Fruit fly (Drosophila melanogaster) whole organism, embryonic: ENCODE data around the gene ca.

ENCODE experiments used
- Asciz ChIP-seq: fragments of 200-800 bp; sonication (Bioruptor generic); optimal IDR thresholded peaks from 2 replicates; lab custom pipeline; 2017; ENCODE audit warnings: missing biosample characterization, mild to moderate bottlenecking, missing genetic modification characterization, missing genetic modification reagents
- Awh ChIP-seq: fragments of 200-800 bp; sonication (Bioruptor generic); IDR thresholded peaks from 2 replicates; pipeline ENCODE4, ENCODE4 v1.3.6; 2022; ENCODE audit warnings: missing biosample characterization, missing genetic modification characterization
- BEAF-32 ChIP-seq: fragments of 200-800 bp; sonication (Bioruptor generic); optimal IDR thresholded peaks from 3 replicates; lab custom pipeline; 2017; ENCODE audit warnings: missing biosample characterization, missing genetic modification characterization, mild to moderate bottlenecking, moderate library complexity, missing genetic modification reagents
- Blimp-1 ChIP-seq: fragments of 200-800 bp; sonication (Bioruptor generic); optimal IDR thresholded peaks from 3 replicates; lab custom pipeline; 2018; ENCODE audit warnings: missing biosample characterization, missing genetic modification characterization, mild to moderate bottlenecking, moderate library complexity, missing genetic modification reagents
- BtbVII ChIP-seq: fragments of 200-800 bp; sonication (Bioruptor generic); optimal IDR thresholded peaks from 3 replicates; lab custom pipeline; 2017; ENCODE audit warnings: missing biosample characterization, mild to moderate bottlenecking, missing genetic modification characterization
- CG11247 ChIP-seq: fragments of 200-800 bp; sonication (Bioruptor generic); IDR thresholded peaks from 2 replicates; pipeline ENCODE4 v1.3.6; 2022; ENCODE audit warnings: missing biosample characterization, missing genetic modification characterization
- CG12071 ChIP-seq: fragments of 200-800 bp; sonication (Bioruptor generic); optimal IDR thresholded peaks from 3 replicates; lab custom pipeline; 2018; ENCODE audit warnings: missing biosample characterization, mild to moderate bottlenecking, missing genetic modification characterization
- CG13123 ChIP-seq: fragments of 200-800 bp; sonication (Bioruptor generic); optimal IDR thresholded peaks from 2 replicates; lab custom pipeline; 2016; ENCODE audit warnings: missing biosample characterization, missing genetic modification characterization
- CG13894 ChIP-seq: fragments of 200-800 bp; sonication (Bioruptor generic); optimal IDR thresholded peaks from 3 replicates; lab custom pipeline; 2018; ENCODE audit warnings: missing biosample characterization, mild to moderate bottlenecking, missing genetic modification characterization, moderate library complexity
- CG14710 ChIP-seq: fragments of 200-800 bp; sonication (Bioruptor generic); optimal IDR thresholded peaks from 3 replicates; lab custom pipeline; 2019; ENCODE audit warnings: missing biosample characterization, mild to moderate bottlenecking, missing genetic modification characterization, moderate library complexity
- CG17912 ChIP-seq: fragments of 200-800 bp; sonication (Bioruptor generic); optimal IDR thresholded peaks from 2 replicates; lab custom pipeline; 2018; ENCODE audit warnings: missing biosample characterization, mild to moderate bottlenecking, missing genetic modification characterization
- CG18599 ChIP-seq: fragments of 200-800 bp; sonication (Bioruptor generic); optimal IDR thresholded peaks from 3 replicates; lab custom pipeline; 2017; ENCODE audit warnings: missing biosample characterization, missing genetic modification characterization, mild to moderate bottlenecking, moderate library complexity, missing genetic modification reagents
- CG2875 ChIP-seq: fragments of 200-800 bp; sonication (Bioruptor generic); optimal IDR thresholded peaks from 2 replicates; lab custom pipeline; 2017; ENCODE audit warnings: missing biosample characterization, mild to moderate bottlenecking, missing genetic modification characterization, missing genetic modification reagents
- CG34422 ChIP-seq: fragments of 200-800 bp; sonication (Bioruptor generic); IDR thresholded peaks from 3 replicates; pipeline ENCODE4 v1.3.6; 2022; ENCODE audit warnings: missing biosample characterization, missing genetic modification characterization
- CG4617 ChIP-seq: fragments of 200-800 bp; sonication (Bioruptor generic); optimal IDR thresholded peaks from 3 replicates; lab custom pipeline; 2016; ENCODE audit warnings: missing biosample characterization, missing genetic modification characterization, borderline replicate concordance
- CG4707 ChIP-seq: fragments of 200-800 bp; sonication (Bioruptor generic); optimal IDR thresholded peaks from 2 replicates; lab custom pipeline; 2018; ENCODE audit warnings: missing biosample characterization, mild to moderate bottlenecking, missing genetic modification characterization, moderate library complexity
- CG6272 ChIP-seq: fragments of 200-800 bp; sonication (Bioruptor generic); IDR thresholded peaks from 2 replicates; pipeline ENCODE4 v1.3.6; 2022; ENCODE audit warnings: missing biosample characterization, missing genetic modification characterization
- CG8089 ChIP-seq: fragments of 200-800 bp; sonication (Bioruptor generic); optimal IDR thresholded peaks from 3 replicates; lab custom pipeline; 2016; ENCODE audit warnings: missing biosample characterization, missing genetic modification characterization
- CG8944 ChIP-seq: fragments of 200-800 bp; sonication (Bioruptor generic); optimal IDR thresholded peaks from 3 replicates; lab custom pipeline; 2016; ENCODE audit warnings: missing biosample characterization, missing genetic modification characterization
- D19A ChIP-seq: fragments of 200-800 bp; optimal IDR thresholded peaks from 3 replicates; lab custom pipeline; 2019; ENCODE audit warnings: missing biosample characterization, mild to moderate bottlenecking, missing genetic modification characterization, moderate library complexity
- D19B ChIP-seq: fragments of 200-800 bp; sonication (Bioruptor generic); optimal IDR thresholded peaks from 2 replicates; lab custom pipeline; 2017; ENCODE audit warnings: missing biosample characterization, mild to moderate bottlenecking, missing genetic modification characterization
- Dbx ChIP-seq: fragments of 200-800 bp; sonication (Bioruptor generic); IDR thresholded peaks from 3 replicates; pipeline ENCODE4 v1.3.6; 2022; ENCODE audit warnings: missing biosample characterization, missing genetic modification characterization
- E2f2 ChIP-seq: fragments of 200-800 bp; sonication (Bioruptor generic); IDR thresholded peaks from 2 replicates; pipeline ENCODE4 v1.3.6; 2022; ENCODE audit warnings: missing biosample characterization, missing genetic modification characterization
- Fer3 ChIP-seq: fragments of 200-800 bp; sonication (Bioruptor generic); optimal IDR thresholded peaks from 2 replicates; lab custom pipeline; 2018; ENCODE audit warnings: missing biosample characterization, mild to moderate bottlenecking, missing genetic modification characterization, moderate library complexity
- H2.0 ChIP-seq: fragments of 200-800 bp; sonication (Bioruptor generic); IDR thresholded peaks from 2 replicates; pipeline ENCODE4 v1.3.6; 2022; ENCODE audit warnings: missing biosample characterization, missing genetic modification characterization
- HmgZ ChIP-seq: fragments of 200-800 bp; sonication (Bioruptor generic); optimal IDR thresholded peaks from 2 replicates; lab custom pipeline; 2018; ENCODE audit warnings: missing biosample characterization, mild to moderate bottlenecking, missing genetic modification characterization
- MESR4 ChIP-seq: fragments of 200-800 bp; sonication (Bioruptor generic); optimal IDR thresholded peaks from 2 replicates; lab custom pipeline; 2018; ENCODE audit warnings: missing biosample characterization, mild to moderate bottlenecking, missing genetic modification characterization, moderate library complexity
- Max ChIP-seq: fragments of 200-800 bp; sonication (Bioruptor generic); optimal IDR thresholded peaks from 2 replicates; lab custom pipeline; 2016; ENCODE audit warnings: missing biosample characterization, mild to moderate bottlenecking, missing genetic modification characterization
- Med ChIP-seq: fragments of 200-800 bp; sonication (Bioruptor generic); peaks from one replicate; lab custom pipeline; 2016; ENCODE audit warnings: missing biosample characterization, missing genetic modification characterization, mild to moderate bottlenecking, inconsistent platforms, moderate library complexity
- Ptx1 ChIP-seq: fragments of 200-800 bp; sonication (Bioruptor generic); IDR thresholded peaks from 2 replicates; pipeline ENCODE4 v1.3.6; 2022; ENCODE audit warnings: missing biosample characterization, missing genetic modification characterization
- Sry-δ ChIP-seq: fragments of 200-800 bp; sonication (Bioruptor generic); optimal IDR thresholded peaks from 2 replicates; lab custom pipeline; 2016; ENCODE audit warnings: missing biosample characterization, missing genetic modification characterization
- Taf1 ChIP-seq: fragments of 200-800 bp; sonication (Bioruptor generic); IDR thresholded peaks from 2 replicates; pipeline ENCODE4 v1.3.6; 2022; ENCODE audit warnings: missing biosample characterization, missing genetic modification characterization
- Trl ChIP-seq, 3 experiments: fragments of >200 bp in 2 of 3; fragments of 200-800 bp in 1 of 3; sonication (Bioruptor generic) in 1 of 3; optimal IDR thresholded peaks; 2 replicates in 1 of 3; 3 replicates in 2 of 3; lab custom pipeline; 2016 to 2017; ENCODE audit warnings: missing biosample characterization in 1 of 3, missing genetic modification characterization in 1 of 3
- ase ChIP-seq: fragments of 200-800 bp; sonication (Bioruptor generic); IDR thresholded peaks from 3 replicates; pipeline ENCODE4 v1.3.6; 2022; ENCODE audit warnings: missing biosample characterization, missing genetic modification characterization
- bbx ChIP-seq: fragments of 200-800 bp; sonication (Bioruptor generic); IDR thresholded peaks from 2 replicates; pipeline ENCODE4 v1.3.6; 2022; ENCODE audit warnings: missing biosample characterization, missing genetic modification characterization; ENCODE audit not compliant: partially characterized antibody
- dmrt11E ChIP-seq: fragments of 200-800 bp; sonication (Bioruptor generic); optimal IDR thresholded peaks from 3 replicates; lab custom pipeline; 2018; ENCODE audit warnings: missing biosample characterization, mild to moderate bottlenecking, missing genetic modification characterization, moderate library complexity
- fd3F ChIP-seq: fragments of 200-800 bp; sonication (Bioruptor generic); optimal IDR thresholded peaks from 2 replicates; lab custom pipeline; 2018; ENCODE audit warnings: missing biosample characterization, mild to moderate bottlenecking, missing genetic modification characterization, moderate library complexity
- gcm2 ChIP-seq: fragments of 200-800 bp; sonication (Bioruptor generic); optimal IDR thresholded peaks from 2 replicates; lab custom pipeline; 2016; ENCODE audit warnings: missing biosample characterization, missing genetic modification characterization
- gt ChIP-seq: fragments of 200-800 bp; sonication (Bioruptor generic); IDR thresholded peaks from 2 replicates; pipeline ENCODE4 v1.3.6; 2022; ENCODE audit warnings: missing biosample characterization, missing genetic modification characterization
- hbn ChIP-seq: fragments of 200-800 bp; sonication (Bioruptor generic); IDR thresholded peaks from 2 replicates; pipeline ENCODE4 v1.3.6; 2022; ENCODE audit warnings: missing biosample characterization, missing genetic modification characterization; ENCODE audit not compliant: partially characterized antibody
- jigr1 ChIP-seq: fragments of 200-800 bp; sonication (Bioruptor generic); IDR thresholded peaks from 3 replicates; pipeline ENCODE4 v1.3.6; 2022; ENCODE audit warnings: missing biosample characterization, missing genetic modification characterization
- jing ChIP-seq: fragments of 200-800 bp; sonication (Bioruptor generic); optimal IDR thresholded peaks from 2 replicates; lab custom pipeline; 2018; ENCODE audit warnings: missing biosample characterization, mild to moderate bottlenecking, missing genetic modification characterization
- kay ChIP-seq: fragments of 200-800 bp; sonication (Bioruptor generic); optimal IDR thresholded peaks from 2 replicates; lab custom pipeline; 2016; ENCODE audit warnings: missing biosample characterization, missing genetic modification characterization
- ken ChIP-seq: fragments of 200-800 bp; sonication (Bioruptor generic); IDR thresholded peaks from 3 replicates; pipeline ENCODE4 v1.3.6; 2022; ENCODE audit warnings: missing biosample characterization, missing genetic modification characterization
- kni ChIP-seq: fragments of 200-800 bp; sonication (Bioruptor generic); optimal IDR thresholded peaks from 3 replicates; lab custom pipeline; 2017; ENCODE audit warnings: mild to moderate bottlenecking, missing biosample characterization, missing genetic modification reagents, missing genetic modification characterization
- lbe ChIP-seq: fragments of 200-800 bp; sonication (Bioruptor generic); optimal IDR thresholded peaks from 2 replicates; lab custom pipeline; 2016; ENCODE audit warnings: missing biosample characterization, mild to moderate bottlenecking, missing genetic modification characterization
- pb ChIP-seq: fragments of 200-800 bp; sonication (Bioruptor generic); optimal IDR thresholded peaks from 3 replicates; lab custom pipeline; 2016; ENCODE audit warnings: missing biosample characterization, missing genetic modification characterization
- psq ChIP-seq: fragments of 200-800 bp; sonication (Bioruptor generic); optimal IDR thresholded peaks from 2 replicates; lab custom pipeline; 2017; ENCODE audit warnings: missing biosample characterization, missing genetic modification characterization
- salm ChIP-seq: fragments of 200-800 bp; sonication (Bioruptor generic); optimal IDR thresholded peaks from 2 replicates; lab custom pipeline; 2018; ENCODE audit warnings: missing biosample characterization, mild to moderate bottlenecking, missing genetic modification characterization
- shn ChIP-seq: fragments of 200-800 bp; sonication (Bioruptor generic); optimal IDR thresholded peaks from 3 replicates; lab custom pipeline; 2016; ENCODE audit warnings: missing biosample characterization, missing genetic modification characterization
- zen ChIP-seq: fragments of 200-800 bp; sonication (Bioruptor generic); optimal IDR thresholded peaks from 3 replicates; lab custom pipeline; 2018; ENCODE audit warnings: missing biosample characterization, mild to moderate bottlenecking, missing genetic modification characterization, moderate library complexity

The ca gene

DNA sequence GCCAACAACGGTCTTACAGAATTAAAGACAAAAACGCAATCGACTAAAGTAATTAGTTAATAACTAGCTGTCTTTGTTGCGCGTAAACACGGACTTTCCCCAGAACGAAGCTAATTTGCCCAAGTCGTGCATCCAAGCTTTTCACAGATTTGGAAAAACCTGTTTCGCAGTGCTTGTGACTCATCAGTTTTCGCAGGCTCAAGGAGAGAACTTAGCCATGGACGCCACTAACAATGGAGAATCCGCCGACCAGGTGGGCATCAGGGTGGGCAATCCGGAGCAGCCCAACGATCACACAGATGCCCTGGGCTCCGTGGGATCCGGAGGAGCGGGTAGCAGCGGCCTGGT is 7.0 kb upstream of the ca start:
- TF ChIP-seq CG4707 (GFP tag; lab: Kevin White, UChicago) (no peak), ken (GFP tag; lab: Robert Waterston, UW) (no peak), HmgZ (no peak), lbe (GFP tag; lab: Kevin White, UChicago) (no peak), Taf1 (GFP tag; lab: Robert Waterston, UW) (no peak), Max (GFP tag; lab: Kevin White, UChicago) (no peak), Fer3 (no peak), D19B (GFP tag; lab: Kevin White, UChicago) (no peak), gt (no peak), hbn (no peak; the same call in 1 of the 2 replicates), CG13894 (tag; lab: Kevin White, UChicago) (no peak), shn (GFP tag; lab: Kevin White, UChicago) (no peak), kay (peak; percentile 13), CG8944 (GFP tag; lab: Kevin White, UChicago) (no peak), Dbx (GFP tag; lab: Robert Waterston, UW) (0 out of 3 replicates have a peak, but pooled peaks have one; percentile 4), Sry-δ (GFP tag; lab: Kevin White, UChicago) (no peak), CG34422 (GFP tag; lab: Robert Waterston, UW) (no peak), bbx (GFP tag; lab: Robert Waterston, UW) (no peak), kni (GFP tag; lab: Kevin White, UChicago) (no peak), CG13123 (GFP tag; lab: Kevin White, UChicago) (no peak), Blimp-1 (GFP tag; lab: Kevin White, UChicago) (no peak), Trl (optimal IDR thresholded peaks at IDR 0.05; lab: Kevin White, UChicago) (no peak), Trl (GFP tag; optimal IDR thresholded peaks at IDR 0.05; lab: Kevin White, UChicago) (no peak), MESR4 (peak; percentile 67), Ptx1 (GFP tag; lab: Robert Waterston, UW) (no peak), pb (GFP tag; lab: Kevin White, UChicago) (no peak), CG18599 (no peak), Asciz (GFP tag; lab: Kevin White, UChicago) (no peak), jing (GFP tag; lab: Kevin White, UChicago) (no peak), CG11247 (GFP tag; lab: Robert Waterston, UW) (no peak), Awh (GFP tag; lab: Robert Waterston, UW) (no peak), BEAF-32 (GFP tag; lab: Kevin White, UChicago) (no peak), fd3F (GFP tag; lab: Kevin White, UChicago) (no peak), salm (tag; lab: Kevin White, UChicago) (no peak), dmrt11E (tag; lab: Kevin White, UChicago) (no peak), H2.0 (GFP tag; lab: Robert Waterston, UW) (no peak), ase (no peak), CG6272 (GFP tag; lab: Robert Waterston, UW) (no peak), BtbVII (GFP tag; lab: Kevin White, UChicago) (no peak), psq (GFP tag; lab: Kevin White, UChicago) (no peak), CG14710 (tag; lab: Kevin White, UChicago) (peak; percentile 20), Med (GFP tag; lab: Kevin White, UChicago) (peak; percentile 17), zen (no peak), CG17912 (GFP tag; lab: Kevin White, UChicago) (no peak), gcm2 (no peak), jigr1 (GFP tag; lab: Robert Waterston, UW) (no peak), CG12071 (GFP tag; lab: Kevin White, UChicago) (no peak), CG2875 (no peak), CG4617 (GFP tag; lab: Kevin White, UChicago) (peak; percentile 56), CG8089 (GFP tag; lab: Kevin White, UChicago) (no peak), D19A (tag; lab: Kevin White, UChicago) (no peak), E2f2 (0 out of 2 replicates have a peak, but pooled peaks have one; percentile 5)
